Worm (Caenorhabditis elegans): ENCODE data around the gene sqst-1.

sqst-1 gene

DNA sequence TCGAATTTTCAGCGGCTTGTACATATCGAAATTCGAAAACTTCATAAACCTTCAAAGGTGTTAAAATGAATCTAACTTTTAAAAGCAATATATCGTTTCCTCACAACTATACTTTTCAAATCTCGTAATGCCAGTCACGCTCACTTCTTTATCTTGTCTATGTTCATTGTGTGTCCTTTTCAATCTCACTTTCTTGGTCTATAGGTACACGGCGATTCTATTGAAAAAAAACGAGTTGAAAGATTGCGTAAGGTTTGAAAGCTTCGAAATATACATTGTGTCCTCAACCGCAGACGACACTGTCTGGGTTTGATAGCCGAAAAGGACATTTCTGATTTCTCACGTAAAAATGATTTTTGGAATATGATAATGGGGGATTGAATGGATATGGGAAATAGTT lies 15.2 kb upstream of the sqst-1 start:
- no peak for TF ChIP-seq ztf-4 (tag; optimal IDR thresholded peaks at IDR 0.05)
- TF ChIP-seq ama-1 (optimal IDR thresholded peaks at IDR 0.05), result no peak
- TF ChIP-seq mdl-1 (tag; optimal IDR thresholded peaks at IDR 0.05), result no peak
- no peak for TF ChIP-seq elt-1 (tag; optimal IDR thresholded peaks at IDR 0.05)
- TF ChIP-seq fkh-2 (tag; optimal IDR thresholded peaks at IDR 0.05), result no peak
- TF ChIP-seq lin-15B (tag; optimal IDR thresholded peaks at IDR 0.05), result no peak
- peak; percentile 80 for TF ChIP-seq nhr-25 (tag; optimal IDR thresholded peaks at IDR 0.05)
- no peak for TF ChIP-seq lin-39 (tag; optimal IDR thresholded peaks at IDR 0.05)
- peak; percentile 10 for TF ChIP-seq nhr-43 (tag; optimal IDR thresholded peaks at IDR 0.05; ENCODE audit: poor library complexity, severe bottlenecking)

DNA sequence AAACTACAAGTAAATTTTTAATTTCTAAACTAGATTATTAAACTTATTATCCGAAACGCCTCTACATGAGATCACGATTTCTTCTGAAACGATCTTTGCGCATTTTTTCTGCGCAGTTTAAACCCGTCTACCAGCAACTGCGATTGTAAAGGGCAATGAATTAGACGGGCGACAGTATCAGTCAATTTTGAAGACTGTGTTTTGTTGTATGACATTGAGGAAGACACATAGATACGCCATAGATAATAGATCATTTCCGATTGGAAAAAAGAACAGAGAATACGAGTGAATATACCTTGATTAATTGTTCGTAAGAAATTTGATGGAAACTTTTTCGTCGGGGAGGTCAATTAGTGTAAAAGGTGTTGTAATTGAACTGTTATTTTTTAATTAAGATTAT lies 12.7 kb upstream of the sqst-1 start:
- TF ChIP-seq nhr-25 (tag; optimal IDR thresholded peaks at IDR 0.05) (peak; percentile 92), nhr-43 (tag; optimal IDR thresholded peaks at IDR 0.05; ENCODE audit: poor library complexity, severe bottlenecking) (peak; percentile 73), ceh-16 (tag; optimal IDR thresholded peaks at IDR 0.05) (no peak), elt-1 (tag; optimal IDR thresholded peaks at IDR 0.05) (peak; percentile 89)

DNA sequence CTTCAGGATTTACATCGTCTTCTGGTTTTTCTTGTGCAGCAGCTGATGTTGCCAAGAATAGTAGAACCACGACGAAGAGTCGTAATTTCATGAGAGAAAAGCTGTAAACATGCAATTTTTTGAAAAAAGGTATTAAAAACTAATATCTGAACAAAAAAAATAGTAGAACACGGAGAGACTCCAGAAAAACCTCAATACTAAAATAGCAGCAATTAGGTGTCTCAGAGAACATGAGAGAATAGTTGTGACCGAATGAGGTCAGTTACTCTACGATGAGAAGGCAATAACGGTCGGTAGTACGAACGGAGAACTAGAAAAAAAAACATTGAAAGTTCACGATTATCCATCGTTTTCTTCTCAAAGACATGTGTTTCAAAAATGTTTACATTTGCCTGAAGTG lies 5.0 kb upstream of the sqst-1 start, which contains the start of gene tgn-38:
TSS of gene tgn-38 (minus strand) at position 101 of the 400 bp plus-strand sequence.
- TF ChIP-seq eor-1 (tag; optimal IDR thresholded peaks at IDR 0.05), result no peak

DNA sequence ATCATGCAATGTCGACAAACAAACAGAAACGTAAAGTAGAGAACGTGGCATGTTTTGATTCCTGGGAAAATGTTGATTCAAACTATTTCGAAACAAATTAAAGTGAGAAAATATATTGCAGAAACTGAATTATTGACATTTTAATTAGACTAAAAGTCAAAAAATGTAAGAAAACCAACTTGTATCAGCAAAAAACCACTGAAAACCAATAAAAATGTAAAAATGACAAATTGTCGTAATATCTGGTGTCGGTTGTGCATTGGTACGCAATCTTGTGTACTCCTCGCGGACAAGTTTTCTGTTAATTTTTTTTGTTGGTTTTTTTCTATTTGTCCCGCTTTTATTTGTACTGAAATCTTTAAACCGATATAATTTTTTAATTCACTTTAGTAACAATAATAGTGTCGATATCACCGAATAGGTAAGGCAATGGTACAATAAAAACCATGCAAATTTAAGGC lies 4.3 kb upstream of the sqst-1 start, which contains the start of gene T12G3.11:
TSS of gene T12G3.11 (minus strand) at position 51 of the 461 bp plus-strand sequence.
- TF ChIP-seq nfya-1 (tag; optimal IDR thresholded peaks at IDR 0.05; ENCODE audit: insufficient read depth) (peak; percentile 50), egl-5 (tag; optimal IDR thresholded peaks at IDR 0.05) (peak; percentile 29), nhr-25 (tag; optimal IDR thresholded peaks at IDR 0.05) (peak; percentile 8), pha-4 (tag; optimal IDR thresholded peaks at IDR 0.05) (peak; percentile 46), snpc-4 (tag; optimal IDR thresholded peaks at IDR 0.05) (peak; percentile 26), hmg-11 (tag; optimal IDR thresholded peaks at IDR 0.05) (peak; percentile 40), jun-1 (tag; optimal IDR thresholded peaks at IDR 0.05) (no peak), daf-12 (tag; optimal IDR thresholded peaks at IDR 0.05) (no peak), lin-15B (tag; optimal IDR thresholded peaks at IDR 0.05) (peak; percentile 67), nhr-23 (tag; optimal IDR thresholded peaks at IDR 0.05) (peak; percentile 14)

DNA sequence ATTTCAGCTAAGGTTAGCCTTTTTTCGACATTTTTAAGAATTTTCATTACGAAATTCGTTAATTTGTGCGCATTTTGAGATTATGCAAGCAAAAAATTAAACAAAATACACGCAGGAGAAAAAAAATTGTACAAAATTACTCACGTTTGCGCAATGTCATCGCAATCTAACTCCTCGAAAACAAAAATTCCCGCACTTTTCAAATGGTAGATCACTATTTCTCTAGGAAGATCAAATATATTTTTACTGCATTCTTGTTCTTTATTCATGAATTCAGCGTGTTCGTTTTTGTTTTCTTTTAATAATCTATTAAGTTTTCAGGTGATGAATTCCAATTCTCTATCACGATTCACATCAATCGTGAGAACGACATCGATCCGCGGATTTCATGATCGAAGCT lies 3.1 kb upstream of the sqst-1 start, which contains the start of the genes T12G3.6 and mrpl-51:
TSS of gene T12G3.6 (minus strand) at position 269 of the 400 bp plus-strand sequence.
TSS of gene mrpl-51 (plus strand) at position 322 of the 400 bp plus-strand sequence.
- TF ChIP-seq nhr-12 (tag; optimal IDR thresholded peaks at IDR 0.05) (no peak), fkh-2 (tag; optimal IDR thresholded peaks at IDR 0.05) (no peak), ceh-16 (tag; optimal IDR thresholded peaks at IDR 0.05) (no peak), egl-27 (tag; optimal IDR thresholded peaks at IDR 0.05) (no peak), snpc-4 (tag; optimal IDR thresholded peaks at IDR 0.05) (no peak), jun-1 (tag; optimal IDR thresholded peaks at IDR 0.05) (no peak), nhr-23 (tag; optimal IDR thresholded peaks at IDR 0.05) (no peak), nhr-11 (tag; optimal IDR thresholded peaks at IDR 0.05) (no peak), ceh-82 (tag; optimal IDR thresholded peaks at IDR 0.05) (no peak), ceh-28 (tag; optimal IDR thresholded peaks at IDR 0.05) (no peak), ZK546.5 (tag; optimal IDR thresholded peaks at IDR 0.05) (no peak), nhr-43 (tag; optimal IDR thresholded peaks at IDR 0.05; ENCODE audit: poor library complexity, severe bottlenecking) (no peak), pqm-1 (tag; optimal IDR thresholded peaks at IDR 0.05) (no peak), lsy-12 (tag; optimal IDR thresholded peaks at IDR 0.05) (no peak), tbx-2 (tag; optimal IDR thresholded peaks at IDR 0.05) (no peak), ztf-4 (tag; optimal IDR thresholded peaks at IDR 0.05) (no peak), daf-12 (tag; optimal IDR thresholded peaks at IDR 0.05) (no peak), mml-1 (tag; optimal IDR thresholded peaks at IDR 0.05) (no peak), zag-1 (tag; optimal IDR thresholded peaks at IDR 0.05) (no peak)

DNA sequence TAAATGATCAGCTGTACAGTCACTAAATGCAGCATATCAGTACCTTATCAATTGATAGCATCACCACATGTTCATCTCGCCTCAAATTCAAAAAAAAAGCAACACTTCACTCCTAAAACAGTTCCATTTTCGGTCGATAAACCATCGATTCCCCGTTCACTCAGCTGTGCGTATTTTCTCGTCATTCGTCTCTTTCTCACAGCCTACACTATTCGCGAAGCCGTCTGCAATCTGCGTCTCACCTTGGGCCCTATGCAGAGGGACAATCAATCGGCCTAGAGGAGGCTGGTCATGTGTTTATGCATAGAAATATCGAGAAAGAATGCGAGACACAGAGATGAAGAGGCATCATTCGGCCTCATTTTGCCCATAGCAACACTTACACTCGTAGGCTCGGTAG lies 1.7 kb upstream of the sqst-1 start:
- TF ChIP-seq ceh-82 (tag; optimal IDR thresholded peaks at IDR 0.05) (peak; percentile 39), ZK546.5 (tag; optimal IDR thresholded peaks at IDR 0.05) (no peak), nhr-43 (tag; optimal IDR thresholded peaks at IDR 0.05; ENCODE audit: poor library complexity, severe bottlenecking) (peak; percentile 70), elt-2 (tag; optimal IDR thresholded peaks at IDR 0.05) (peak; percentile 97), R02D3.7 (tag; optimal IDR thresholded peaks at IDR 0.05) (no peak), nhr-25 (tag; optimal IDR thresholded peaks at IDR 0.05) (peak; percentile 93), lin-39 (tag; optimal IDR thresholded peaks at IDR 0.05) (peak; percentile 29), nhr-67 (tag; optimal IDR thresholded peaks at IDR 0.05) (no peak), ceh-9 (tag; optimal IDR thresholded peaks at IDR 0.05) (no peak), pqm-1 (tag; optimal IDR thresholded peaks at IDR 0.05) (peak; percentile 94), mml-1 (tag; optimal IDR thresholded peaks at IDR 0.05) (no peak), unc-62 (GFP tag; optimal IDR thresholded peaks at IDR 0.05) (peak; percentile 65), jun-1 (tag; optimal IDR thresholded peaks at IDR 0.05) (peak; percentile 86), elt-1 (tag; optimal IDR thresholded peaks at IDR 0.05) (peak; percentile 55), ceh-28 (tag; optimal IDR thresholded peaks at IDR 0.05) (peak; percentile 95), fos-1 (tag; optimal IDR thresholded peaks at IDR 0.05) (peak; percentile 79), lsy-12 (tag; optimal IDR thresholded peaks at IDR 0.05) (peak; percentile 83), ama-1 (optimal IDR thresholded peaks at IDR 0.05) (peak; percentile 79), egl-5 (tag; optimal IDR thresholded peaks at IDR 0.05) (peak; percentile 93), nfya-1 (tag; optimal IDR thresholded peaks at IDR 0.05; ENCODE audit: insufficient read depth) (peak; percentile 89), nhr-23 (tag; optimal IDR thresholded peaks at IDR 0.05) (peak; percentile 92), unc-39 (tag; optimal IDR thresholded peaks at IDR 0.05) (no peak), snpc-4 (tag; optimal IDR thresholded peaks at IDR 0.05) (peak; percentile 34), tbx-2 (tag; optimal IDR thresholded peaks at IDR 0.05) (peak; percentile 61), nhr-11 (tag; optimal IDR thresholded peaks at IDR 0.05) (no peak), mdl-1 (tag; optimal IDR thresholded peaks at IDR 0.05) (peak; percentile 43), skn-1 (tag; optimal IDR thresholded peaks at IDR 0.05) (peak; percentile 59), pha-4 (tag; optimal IDR thresholded peaks at IDR 0.05) (peak; percentile 92), egl-27 (tag; optimal IDR thresholded peaks at IDR 0.05) (peak; percentile 20)
